Worm (Caenorhabditis elegans) whole organism, L2 larva: ENCODE measurements around the gene C17H12.12.
"Not testable (repeated sequence)": the region's sequence is repeated elsewhere in the genome, so short reads cannot be mapped to it uniquely, and the experiment has no call there.

Experiments used
- ama-1 ChIP-seq: fragments of 150-350 bp; optimal IDR thresholded peaks from 2 replicates; lab custom pipeline; 2018; ENCODE audit warnings: inconsistent platforms
- blmp-1 ChIP-seq: sonication (generic microtip); optimal IDR thresholded peaks from 2 replicates; lab custom pipeline; 2017; ENCODE audit warnings: missing genetic modification characterization, mild to moderate bottlenecking, missing compliant biosample characterization, antibody characterized with exemption, moderate library complexity; ENCODE audit not compliant: insufficient read depth
- lin-11 ChIP-seq: fragments of 150-350 bp; sonication (generic microtip); optimal IDR thresholded peaks from 2 replicates; lab custom pipeline; 2014; ENCODE audit warnings: missing biosample characterization, missing genetic modification characterization, inconsistent platforms, mixed read lengths
- mdl-1 ChIP-seq, 2 experiments: fragments of 150-350 bp in 1 of 2; sonication (generic microtip) in 1 of 2; optimal IDR thresholded peaks; 2 replicates each; lab custom pipeline; 2017; ENCODE audit warnings: missing biosample characterization in 2 of 2, missing genetic modification characterization in 2 of 2
- nhr-77 ChIP-seq: fragments of 150-350 bp; optimal IDR thresholded peaks from 2 replicates; lab custom pipeline; 2014; ENCODE audit warnings: missing biosample characterization, missing genetic modification characterization
- sem-4 ChIP-seq: fragments of 150-350 bp; optimal IDR thresholded peaks from 2 replicates; lab custom pipeline; 2014; ENCODE audit warnings: missing biosample characterization, missing genetic modification reagents, missing genetic modification characterization

DNA sequence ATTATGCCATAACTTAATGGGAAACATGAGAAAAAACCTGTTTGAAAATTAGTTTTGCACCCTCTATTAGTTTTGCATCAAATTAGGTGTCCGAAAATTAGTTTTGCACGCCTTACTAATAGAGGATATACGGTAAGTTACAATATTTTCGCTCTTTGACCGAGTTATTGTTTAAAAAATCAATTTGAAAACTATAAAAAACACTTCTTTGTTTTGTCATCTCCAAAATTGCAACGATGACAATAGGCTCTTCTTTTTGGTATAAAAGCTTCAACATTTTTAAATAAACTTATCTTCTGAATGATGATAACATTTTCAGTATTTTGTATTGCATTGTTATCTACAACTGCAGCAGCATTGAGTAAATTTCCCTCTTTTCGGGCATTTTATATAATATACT, 31.8 kb downstream of the C17H12.12 start, which contains the start of gene H20E11.2:
- not testable (repeated sequence) for TF ChIP-seq mdl-1 (tag; optimal IDR thresholded peaks at IDR 0.05; lab: Kevin White, UChicago); lin-11 (tag; lab: Kevin White, UChicago); sem-4 (tag; lab: Kevin White, UChicago); blmp-1 (tag; lab: Kevin White, UChicago); ama-1 (lab: Kevin White, UChicago); nhr-77 (tag; lab: Kevin White, UChicago)
